Worm (Caenorhabditis elegans) whole organism, L1 larva: ENCODE measurements around the gene F23D12.10.

Source experiments
- C16A3.4 ChIP-seq: fragments of 150-350 bp; optimal IDR thresholded peaks from 2 replicates; lab custom pipeline; 2014; ENCODE audit warnings: missing biosample characterization, missing genetic modification characterization
- Y116A8C.19 ChIP-seq: sonication (generic microtip); optimal IDR thresholded peaks from 2 replicates; lab custom pipeline; 2016; ENCODE audit warnings: missing compliant biosample characterization, missing genetic modification characterization, borderline replicate concordance
- blmp-1 ChIP-seq: fragments of 150-350 bp; optimal IDR thresholded peaks from 2 replicates; lab custom pipeline; 2014; ENCODE audit warnings: missing biosample characterization, missing genetic modification characterization
- ceh-8 ChIP-seq: fragments of 200-800 bp; sonication (Bioruptor generic); optimal IDR thresholded peaks from 2 replicates; lab custom pipeline; 2018; ENCODE audit warnings: mild to moderate bottlenecking, missing genetic modification characterization, moderate library complexity, missing compliant biosample characterization
- ceh-88 ChIP-seq: fragments of 200-800 bp; sonication (Bioruptor generic); IDR thresholded peaks from 2 replicates; pipeline ENCODE4 v1.3.6; 2022; ENCODE audit warnings: missing genetic modification characterization, missing compliant biosample characterization
- ceh-90 ChIP-seq: sonication (generic microtip); optimal IDR thresholded peaks from 2 replicates; lab custom pipeline; 2016; ENCODE audit warnings: missing genetic modification characterization, missing compliant biosample characterization
- efl-1 ChIP-seq, 4 experiments: fragments of 150-350 bp; optimal IDR thresholded peaks in 3 of 4; peaks in 1 of 4; 1 replicate in 1 of 4; 2 replicates in 3 of 4; lab custom pipeline; 2014; ENCODE audit warnings: missing biosample characterization in 2 of 4, missing genetic modification characterization in 2 of 4, missing genetic modification reagents in 2 of 4
- egl-27 ChIP-seq, 2 experiments: fragments of 150-350 bp in 1 of 2; sonication (generic microtip); optimal IDR thresholded peaks; 3 replicates each; lab custom pipeline; 2017 to 2018; ENCODE audit warnings: missing biosample characterization in 2 of 2, missing genetic modification characterization in 2 of 2, missing genetic modification reagents in 2 of 2
- elt-2 ChIP-seq: sonication (generic microtip); optimal IDR thresholded peaks from 2 replicates; lab custom pipeline; 2016; ENCODE audit warnings: missing genetic modification characterization, mild to moderate bottlenecking, inconsistent platforms, missing compliant biosample characterization, missing genetic modification reagents
- elt-3 ChIP-seq, 6 experiments: fragments of 150-350 bp in 1 of 6; sonication (generic microtip); optimal IDR thresholded peaks; 2 replicates each; lab custom pipeline; 2017 to 2018; ENCODE audit warnings: missing biosample characterization in 6 of 6, missing genetic modification characterization in 6 of 6, inconsistent platforms in 1 of 6
- fkh-10 ChIP-seq: sonication (generic microtip); optimal IDR thresholded peaks from 2 replicates; lab custom pipeline; 2017; ENCODE audit warnings: missing biosample characterization, missing genetic modification reagents, missing genetic modification characterization
- fkh-4 ChIP-seq: sonication (generic microtip); optimal IDR thresholded peaks from 2 replicates; lab custom pipeline; 2016; ENCODE audit warnings: missing compliant biosample characterization, missing genetic modification characterization, borderline replicate concordance
- fkh-8 ChIP-seq: sonication (generic microtip); optimal IDR thresholded peaks from 2 replicates; lab custom pipeline; 2016; ENCODE audit warnings: mild to moderate bottlenecking, missing genetic modification characterization, missing compliant biosample characterization
- lin-14 ChIP-seq: fragments of 200-800 bp; sonication (Bioruptor generic); optimal IDR thresholded peaks from 2 replicates; lab custom pipeline; 2018; ENCODE audit warnings: mild to moderate bottlenecking, missing genetic modification characterization, moderate library complexity, missing compliant biosample characterization
- lin-15B ChIP-seq: fragments of 150-350 bp; sonication (generic microtip); optimal IDR thresholded peaks from 3 replicates; lab custom pipeline; 2014; ENCODE audit warnings: missing biosample characterization, missing genetic modification characterization
- lin-35 ChIP-seq, 2 experiments: fragments of 150-350 bp; optimal IDR thresholded peaks; 2 replicates each; lab custom pipeline; 2014; ENCODE audit warnings: missing biosample characterization in 2 of 2, missing genetic modification characterization in 2 of 2, missing genetic modification reagents in 2 of 2
- lsy-2 ChIP-seq, 2 experiments: fragments of 150-350 bp; optimal IDR thresholded peaks; 2 replicates each; lab custom pipeline; 2014; ENCODE audit warnings: missing biosample characterization in 2 of 2, missing genetic modification characterization in 2 of 2
- mab-9 ChIP-seq: fragments of 200-800 bp; sonication (Bioruptor generic); IDR thresholded peaks from 2 replicates; pipeline ENCODE4 v1.3.6; 2022; ENCODE audit warnings: missing genetic modification reagents, missing genetic modification characterization, missing compliant biosample characterization
- mef-2 ChIP-seq: fragments of 150-350 bp; optimal IDR thresholded peaks from 2 replicates; lab custom pipeline; 2014; ENCODE audit warnings: missing biosample characterization, missing genetic modification characterization
- nhr-11 ChIP-seq: fragments of 150-350 bp; optimal IDR thresholded peaks from 2 replicates; lab custom pipeline; 2014; ENCODE audit warnings: missing biosample characterization, missing genetic modification characterization
- nhr-19 ChIP-seq: fragments of 200-800 bp; sonication (Bioruptor generic); conservative IDR thresholded peaks from 2 replicates; pipeline ENCODE4 v1.3.6; 2022; ENCODE audit warnings: missing genetic modification characterization, missing compliant biosample characterization
- nhr-20 ChIP-seq: sonication (generic microtip); optimal IDR thresholded peaks from 2 replicates; lab custom pipeline; 2016; ENCODE audit warnings: mild to moderate bottlenecking, missing genetic modification characterization, missing compliant biosample characterization
- nhr-237 ChIP-seq: fragments of 150-350 bp; optimal IDR thresholded peaks from 2 replicates; lab custom pipeline; 2014; ENCODE audit warnings: missing biosample characterization, missing genetic modification characterization
- nhr-28 ChIP-seq: fragments of 150-350 bp; optimal IDR thresholded peaks from 2 replicates; lab custom pipeline; 2014; ENCODE audit warnings: missing biosample characterization, missing genetic modification characterization
- nhr-71 ChIP-seq: sonication (generic microtip); optimal IDR thresholded peaks from 2 replicates; lab custom pipeline; 2016; ENCODE audit warnings: mild to moderate bottlenecking, missing genetic modification characterization, moderate library complexity, missing compliant biosample characterization
- nhr-77 ChIP-seq: fragments of 150-350 bp; optimal IDR thresholded peaks from 2 replicates; lab custom pipeline; 2014; ENCODE audit warnings: missing biosample characterization, missing genetic modification characterization
- nhr-85 ChIP-seq: sonication (generic microtip); peaks from one replicate; lab custom pipeline; 2016; ENCODE audit warnings: missing genetic modification characterization, inconsistent platforms, missing compliant biosample characterization
- nhr-90 ChIP-seq: sonication (generic microtip); optimal IDR thresholded peaks from 2 replicates; lab custom pipeline; 2016; ENCODE audit warnings: mild to moderate bottlenecking, missing genetic modification characterization, missing compliant biosample characterization; ENCODE audit not compliant: poor library complexity
- pax-3 ChIP-seq: fragments of 200-800 bp; sonication (Bioruptor generic); optimal IDR thresholded peaks from 2 replicates; lab custom pipeline; 2018; ENCODE audit warnings: mild to moderate bottlenecking, missing genetic modification characterization, moderate library complexity, missing compliant biosample characterization
- rnt-1 ChIP-seq: sonication (generic microtip); optimal IDR thresholded peaks from 2 replicates; lab custom pipeline; 2016; ENCODE audit warnings: mild to moderate bottlenecking, missing genetic modification characterization, moderate library complexity, missing compliant biosample characterization
- skn-1 ChIP-seq: fragments of 150-350 bp; optimal IDR thresholded peaks from 2 replicates; lab custom pipeline; 2014; ENCODE audit warnings: missing biosample characterization, missing genetic modification characterization
- snpc-4 ChIP-seq: fragments of 150-350 bp; optimal IDR thresholded peaks from 2 replicates; lab custom pipeline; 2014; ENCODE audit warnings: missing biosample characterization, missing genetic modification characterization
- sox-4 ChIP-seq: sonication (generic microtip); optimal IDR thresholded peaks from 2 replicates; lab custom pipeline; 2016; ENCODE audit warnings: missing genetic modification characterization, missing compliant biosample characterization
- sptf-1 ChIP-seq: fragments of 150-350 bp; optimal IDR thresholded peaks from 2 replicates; lab custom pipeline; 2014; ENCODE audit warnings: missing biosample characterization, missing genetic modification characterization
- tlp-1 ChIP-seq: fragments of 150-350 bp; optimal IDR thresholded peaks from 2 replicates; lab custom pipeline; 2014; ENCODE audit warnings: missing biosample characterization, missing genetic modification characterization
- unc-130 ChIP-seq: fragments of 150-350 bp; optimal IDR thresholded peaks from 2 replicates; lab custom pipeline; 2017; ENCODE audit warnings: missing biosample characterization, missing genetic modification characterization, inconsistent platforms
- unc-86 ChIP-seq: sonication (generic microtip); optimal IDR thresholded peaks from 2 replicates; lab custom pipeline; 2016; ENCODE audit warnings: missing genetic modification characterization, missing compliant biosample characterization
- zip-4 ChIP-seq: fragments of 200-800 bp; sonication (Bioruptor generic); optimal IDR thresholded peaks from 2 replicates; lab custom pipeline; 2018; ENCODE audit warnings: mild to moderate bottlenecking, missing genetic modification characterization, moderate library complexity, missing compliant biosample characterization

F23D12.10 gene

ce11 chrX:14453735-14454134, 38.2 kb upstream of the F23D12.10 start, which contains the start of gene F23D12.7:
Gene F23D12.7, minus strand, starts transcription at chrX:14453835.
- TF ChIP-seq unc-86 (tag; lab: Kevin White, UChicago) (no peak), rnt-1 (tag; lab: Kevin White, UChicago) (peak; percentile 43)

ce11 chrX:14447910-14448309, 32.4 kb upstream of the F23D12.10 start, which contains the start of gene jmjd-3.2:
Gene jmjd-3.2, plus strand, starts transcription at chrX:14448210.
- TF ChIP-seq sox-4 (tag; lab: Kevin White, UChicago) = no peak
- no peak for TF ChIP-seq fkh-10 (GFP tag; lab: Kevin White, UChicago)
- no peak for TF ChIP-seq mef-2
- no peak for TF ChIP-seq nhr-20 (tag; lab: Kevin White, UChicago)
- TF ChIP-seq blmp-1 (tag; lab: Kevin White, UChicago) = no peak
- no peak for TF ChIP-seq lin-35 (GFP tag; optimal IDR thresholded peaks at IDR 0.05; lab: Kevin White, UChicago)
- TF ChIP-seq snpc-4 (tag; lab: Kevin White, UChicago) = no peak

ce11 chrX:14447498-14447897, 32.0 kb upstream of the F23D12.10 start:
- TF ChIP-seq lin-14 (GFP tag; lab: Kevin White, UChicago) (no peak), lsy-2 (tag; optimal IDR thresholded peaks at IDR 0.05; lab: Kevin White, UChicago) (no peak), mef-2 (no peak), skn-1 (tag; lab: Kevin White, UChicago) (no peak), snpc-4 (tag; lab: Kevin White, UChicago) (no peak), elt-2 (tag; lab: Kevin White, UChicago) (no peak), fkh-4 (tag; lab: Kevin White, UChicago) (no peak)
- TF ChIP-seq, all 84 proteins: peak for 0

ce11 chrX:14444701-14445100, 29.2 kb upstream of the F23D12.10 start, which contains the start of gene F23D12.4:
Gene F23D12.4, plus strand, starts transcription at chrX:14445001.
- TF ChIP-seq tlp-1 (no peak), ceh-88 (GFP tag; lab: Robert Waterston, UW) (no peak), nhr-237 (tag; lab: Kevin White, UChicago) (no peak), nhr-71 (tag; lab: Kevin White, UChicago) (no peak)

ce11 chrX:14442321-14442720, 26.8 kb upstream of the F23D12.10 start, which contains the start of gene F23D12.3:
Gene F23D12.3, plus strand, starts transcription at chrX:14442621.
- TF ChIP-seq nhr-77 (no peak), nhr-19 (GFP tag; lab: Robert Waterston, UW) (no peak), nhr-237 (tag; lab: Kevin White, UChicago) (no peak), ceh-90 (no peak), efl-1 (optimal IDR thresholded peaks at IDR 0.05; lab: Kevin White, UChicago) (no peak), efl-1 (GFP tag; optimal IDR thresholded peaks at IDR 0.05 in 1 of 2; lab: Kevin White, UChicago) (no peak), nhr-11 (tag; lab: Kevin White, UChicago) (no peak), mab-9 (no peak), Y116A8C.19 (tag; lab: Kevin White, UChicago) (no peak)
- TF ChIP-seq, all 84 proteins: peak for 0

- TF ChIP-seq nhr-90 = peak; percentile 2
- TF ChIP-seq nhr-85 (tag; lab: Kevin White, UChicago) = peak; percentile 50
These were observed 22.3 kb upstream of the F23D12.10 start for ce11 chrX:14437806-14438205.

- TF ChIP-seq unc-130 (tag; lab: Kevin White, UChicago) = no peak
- no peak for TF ChIP-seq elt-3 (tag; optimal IDR thresholded peaks at IDR 0.05; lab: Kevin White, UChicago)
- no peak for TF ChIP-seq snpc-4 (tag; lab: Kevin White, UChicago)
- no peak for TF ChIP-seq pax-3
- no peak for TF ChIP-seq nhr-77
- no peak for TF ChIP-seq nhr-28 (tag; lab: Kevin White, UChicago)
- TF ChIP-seq fkh-10 (GFP tag; lab: Kevin White, UChicago) = no peak
- TF ChIP-seq ceh-88 (GFP tag; lab: Robert Waterston, UW) = no peak
- TF ChIP-seq fkh-4 (tag; lab: Kevin White, UChicago) = no peak
- no peak for TF ChIP-seq sptf-1 (tag; lab: Kevin White, UChicago)
- no peak for TF ChIP-seq egl-27 (tag; optimal IDR thresholded peaks at IDR 0.05; lab: Kevin White, UChicago)
- no peak for TF ChIP-seq zip-4 (GFP tag; lab: Kevin White, UChicago)
- TF ChIP-seq lin-35 (GFP tag; optimal IDR thresholded peaks at IDR 0.05; lab: Kevin White, UChicago) = no peak
- no peak for TF ChIP-seq lin-14 (GFP tag; lab: Kevin White, UChicago)
- peak; percentile 21 for TF ChIP-seq blmp-1 (tag; lab: Kevin White, UChicago)
- TF ChIP-seq nhr-237 (tag; lab: Kevin White, UChicago) = no peak
- TF ChIP-seq lin-15B (tag; lab: Kevin White, UChicago) = no peak
- no peak for TF ChIP-seq fkh-8 (tag; lab: Kevin White, UChicago)
- no peak for TF ChIP-seq elt-2 (tag; lab: Kevin White, UChicago)
- TF ChIP-seq ceh-8 (GFP tag; lab: Kevin White, UChicago) = no peak
- no peak for TF ChIP-seq C16A3.4 (tag; lab: Kevin White, UChicago)
These were observed 20.2 kb upstream of the F23D12.10 start for ce11 chrX:14435648-14436155.
